Worm (Caenorhabditis elegans): Measurements from ENCODE around the gene Y116F11B.13.

- no peak for TF ChIP-seq zag-1 (tag; optimal IDR thresholded peaks at IDR 0.05)
- no peak for TF ChIP-seq mep-1 (tag; optimal IDR thresholded peaks at IDR 0.05)
- TF ChIP-seq hlh-17 (GFP tag; optimal IDR thresholded peaks at IDR 0.05; ENCODE audit: borderline replicate concordance) = no peak
- TF ChIP-seq nhr-90 (tag; optimal IDR thresholded peaks at IDR 0.05; ENCODE audit: poor library complexity) = no peak
- TF ChIP-seq egl-27 (tag; optimal IDR thresholded peaks at IDR 0.05) = no peak
- TF ChIP-seq nhr-237 (tag; optimal IDR thresholded peaks at IDR 0.05) = no peak
- no peak for TF ChIP-seq pag-3 (tag; optimal IDR thresholded peaks at IDR 0.05; ENCODE audit: borderline replicate concordance, insufficient read depth)
- TF ChIP-seq hlh-4 (tag; optimal IDR thresholded peaks at IDR 0.05) = no peak
- no peak for TF ChIP-seq C16A3.4 (tag; optimal IDR thresholded peaks at IDR 0.05)
- no peak for TF ChIP-seq nhr-11 (tag; optimal IDR thresholded peaks at IDR 0.05)
- no peak for TF ChIP-seq ces-1 (GFP tag; optimal IDR thresholded peaks at IDR 0.05)
- no peak for TF ChIP-seq aly-2 (tag; optimal IDR thresholded peaks at IDR 0.05)
- TF ChIP-seq pqm-1 (tag; optimal IDR thresholded peaks at IDR 0.05) = no peak
- TF ChIP-seq lsy-2 (tag; optimal IDR thresholded peaks at IDR 0.05) = no peak
Measured at ce11 chrV:19857334-19857733, 25.7 kb upstream of the Y116F11B.13 start, which contains the start of gene Y116F11B.8.

All from whole organism, L1 larva.